Worm (Caenorhabditis elegans): ENCODE measurements around the gene nhr-43.

The nhr-43 gene

DNA sequence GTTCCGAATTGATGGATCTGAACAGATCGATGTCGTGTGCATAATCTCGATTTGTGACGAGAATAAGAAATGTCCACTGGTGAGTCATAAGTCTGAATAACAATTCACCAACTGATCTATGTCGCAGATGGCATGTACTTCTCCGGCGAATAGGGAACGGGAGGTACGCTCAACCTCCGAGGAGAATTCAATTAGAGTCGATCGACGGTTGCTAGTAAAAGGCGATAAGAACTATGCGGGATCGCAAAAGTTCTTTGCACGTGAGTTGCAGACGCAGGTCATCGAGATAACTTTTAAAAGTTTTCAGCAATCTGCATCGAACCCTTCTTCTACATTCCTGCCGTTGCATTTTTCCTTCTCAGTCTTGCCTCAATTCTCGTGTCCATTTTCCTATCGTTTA, 16.9 kb upstream of the nhr-43 start:
- TF ChIP-seq mes-4 (tag; optimal IDR thresholded peaks at IDR 0.05) (no peak), mxl-1 (tag; optimal IDR thresholded peaks at IDR 0.05) (no peak), atf-7 (tag; optimal IDR thresholded peaks at IDR 0.05) (no peak), Y56A3A.18 (GFP tag; IDR thresholded peaks at IDR 0.05) (no peak), lir-1 (GFP tag; conservative IDR thresholded peaks at IDR 0.05) (no peak), mcd-1 (GFP tag; IDR thresholded peaks at IDR 0.05) (no peak)

ce11 chrIV:11883478-11883877, 15.9 kb upstream of the nhr-43 start:
- TF ChIP-seq B0035.1 (tag; optimal IDR thresholded peaks at IDR 0.05), result no peak
- TF ChIP-seq hlh-12 (tag; optimal IDR thresholded peaks at IDR 0.05), result no peak
- no peak for TF ChIP-seq egrh-3 (GFP tag; IDR thresholded peaks at IDR 0.05)
- TF ChIP-seq attf-3 (GFP tag; conservative IDR thresholded peaks at IDR 0.05), result no peak
- no peak for TF ChIP-seq bed-2 (GFP tag; IDR thresholded peaks at IDR 0.05)
- TF ChIP-seq pbrm-1 (GFP tag; IDR thresholded peaks at IDR 0.05), result no peak
- no peak for TF ChIP-seq lsy-27 (tag; optimal IDR thresholded peaks at IDR 0.05; ENCODE audit: borderline replicate concordance, insufficient read depth)
- TF ChIP-seq zfh-2 (GFP tag; conservative IDR thresholded peaks at IDR 0.05), result no peak
- no peak for TF ChIP-seq nfya-1 (tag; optimal IDR thresholded peaks at IDR 0.05; ENCODE audit: borderline replicate concordance, insufficient read depth)
- no peak for TF ChIP-seq repo-1 (tag; optimal IDR thresholded peaks at IDR 0.05)
- TF ChIP-seq F55B11.4 (tag; optimal IDR thresholded peaks at IDR 0.05; ENCODE audit: borderline replicate concordance, insufficient read depth), result no peak
- no peak for TF ChIP-seq T26A5.8 (tag; optimal IDR thresholded peaks at IDR 0.05)
- TF ChIP-seq F49E8.2 (tag; optimal IDR thresholded peaks at IDR 0.05; ENCODE audit: insufficient read depth), result no peak
- no peak for TF ChIP-seq tbx-9 (tag; optimal IDR thresholded peaks at IDR 0.05; ENCODE audit: borderline replicate concordance)
- TF ChIP-seq mel-28 (tag; optimal IDR thresholded peaks at IDR 0.05; ENCODE audit: borderline replicate concordance), result no peak
- TF ChIP-seq madf-10 (tag; optimal IDR thresholded peaks at IDR 0.05), result no peak
- no peak for TF ChIP-seq dpff-1 (tag; optimal IDR thresholded peaks at IDR 0.05)
- TF ChIP-seq ceh-100 (GFP tag; IDR thresholded peaks at IDR 0.05), result no peak
- no peak for TF ChIP-seq hrde-1 (tag; optimal IDR thresholded peaks at IDR 0.05; ENCODE audit: borderline replicate concordance)

DNA sequence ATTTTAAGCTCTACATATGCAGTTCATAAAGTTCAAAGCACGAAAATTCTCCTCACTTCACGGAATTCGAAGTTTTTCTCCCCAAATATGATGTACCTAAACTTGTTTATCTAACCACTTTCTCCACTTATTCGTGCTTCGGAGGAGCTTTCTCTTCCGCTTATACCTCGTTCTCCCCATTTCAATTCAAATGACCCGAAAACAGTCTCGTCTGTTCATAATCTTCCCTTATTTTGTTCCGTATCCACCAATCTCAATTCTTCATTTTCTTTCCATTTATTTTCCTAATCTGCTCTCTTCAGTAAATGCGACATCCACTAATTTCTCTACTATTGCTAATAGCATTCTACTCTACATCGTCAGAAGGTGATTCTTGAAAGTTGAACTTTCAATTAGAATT, 14.1 kb upstream of the nhr-43 start, which contains the start of gene let-653:
TSS of gene let-653 (plus strand) at position 301 of the 400 bp plus-strand sequence.
- TF ChIP-seq T26A5.8 (tag; optimal IDR thresholded peaks at IDR 0.05), result no peak
- TF ChIP-seq let-526 (GFP tag; IDR thresholded peaks at IDR 0.05), result no peak
- TF ChIP-seq ceh-27 (GFP tag; optimal IDR thresholded peaks at IDR 0.05), result no peak
- TF ChIP-seq Y53G8AR.9 (GFP tag; conservative IDR thresholded peaks at IDR 0.05), result no peak
- TF ChIP-seq cebp-1 (GFP tag; IDR thresholded peaks at IDR 0.05), result no peak
- TF ChIP-seq cebp-1 (tag; optimal IDR thresholded peaks at IDR 0.05), result no peak
- TF ChIP-seq snpc-1.3 (tag; optimal IDR thresholded peaks at IDR 0.05; ENCODE audit: insufficient read depth), result no peak
- TF ChIP-seq egl-18 (GFP tag; IDR thresholded peaks at IDR 0.05), result no peak
- TF ChIP-seq madf-6 (GFP tag; IDR thresholded peaks at IDR 0.05), result no peak
- no peak for TF ChIP-seq dpl-1 (GFP tag; optimal IDR thresholded peaks at IDR 0.05)
- TF ChIP-seq snpc-3.4 (tag; optimal IDR thresholded peaks at IDR 0.05), result no peak
- TF ChIP-seq D2030.7 (GFP tag; IDR thresholded peaks at IDR 0.05), result no peak
- TF ChIP-seq dpff-1 (tag; optimal IDR thresholded peaks at IDR 0.05), result no peak
- TF ChIP-seq ekl-4 (GFP tag; IDR thresholded peaks at IDR 0.05), result no peak
- no peak for TF ChIP-seq mes-4 (tag; optimal IDR thresholded peaks at IDR 0.05)
- no peak for TF ChIP-seq lin-40 (tag; optimal IDR thresholded peaks at IDR 0.05)
- TF ChIP-seq nhr-80 (tag; optimal IDR thresholded peaks at IDR 0.05), result no peak
- TF ChIP-seq F37B4.10 (GFP tag; IDR thresholded peaks at IDR 0.05), result no peak
- TF ChIP-seq pbrm-1 (GFP tag; IDR thresholded peaks at IDR 0.05), result no peak
